Fruit fly (Drosophila melanogaster) whole organism, embryonic: ENCODE results near the gene CG14696.

Experiments used
- Blimp-1 ChIP-seq: fragments of 200-800 bp; sonication (Bioruptor generic); optimal IDR thresholded peaks from 3 replicates; lab custom pipeline; 2018; ENCODE audit warnings: missing biosample characterization, missing genetic modification characterization, mild to moderate bottlenecking, moderate library complexity, missing genetic modification reagents
- CG10979 ChIP-seq: fragments of 200-800 bp; sonication (Bioruptor generic); optimal IDR thresholded peaks from 2 replicates; lab custom pipeline; 2018; ENCODE audit warnings: missing biosample characterization, mild to moderate bottlenecking, missing genetic modification characterization, moderate library complexity
- CG11695 ChIP-seq: fragments of 200-800 bp; sonication (Bioruptor generic); IDR thresholded peaks from 3 replicates; pipeline ENCODE4 v1.3.6; 2022; ENCODE audit warnings: missing biosample characterization, missing genetic modification characterization
- CG13775 ChIP-seq: fragments of 200-800 bp; sonication (Bioruptor generic); optimal IDR thresholded peaks from 3 replicates; lab custom pipeline; 2017; ENCODE audit warnings: missing biosample characterization, mild to moderate bottlenecking, missing genetic modification characterization
- CG14667 ChIP-seq: fragments of 200-800 bp; sonication (Bioruptor generic); IDR thresholded peaks from 2 replicates; pipeline ENCODE4 v1.3.6; 2022; ENCODE audit warnings: missing biosample characterization, missing genetic modification characterization
- CG15269 ChIP-seq: fragments of 200-800 bp; sonication (Bioruptor generic); optimal IDR thresholded peaks from 2 replicates; lab custom pipeline; 2018; ENCODE audit warnings: missing biosample characterization, mild to moderate bottlenecking, missing genetic modification characterization, moderate library complexity
- CG15479 ChIP-seq: fragments of 200-800 bp; sonication (Bioruptor generic); optimal IDR thresholded peaks from 3 replicates; lab custom pipeline; 2019; ENCODE audit warnings: missing biosample characterization, mild to moderate bottlenecking, missing genetic modification characterization, moderate library complexity
- CG1647 ChIP-seq: fragments of 200-800 bp; sonication (Bioruptor generic); optimal IDR thresholded peaks from 3 replicates; lab custom pipeline; 2016; ENCODE audit warnings: missing biosample characterization, missing genetic modification characterization
- CG18262 ChIP-seq: fragments of 200-800 bp; optimal IDR thresholded peaks from 3 replicates; lab custom pipeline; 2019; ENCODE audit warnings: missing biosample characterization, mild to moderate bottlenecking, missing genetic modification characterization, moderate library complexity
- CG3838 ChIP-seq: fragments of 200-800 bp; sonication (Bioruptor generic); optimal IDR thresholded peaks from 3 replicates; lab custom pipeline; 2016; ENCODE audit warnings: missing biosample characterization, missing genetic modification characterization
- CG4617 ChIP-seq: fragments of 200-800 bp; sonication (Bioruptor generic); optimal IDR thresholded peaks from 3 replicates; lab custom pipeline; 2016; ENCODE audit warnings: missing biosample characterization, missing genetic modification characterization, borderline replicate concordance
- CG4707 ChIP-seq: fragments of 200-800 bp; sonication (Bioruptor generic); optimal IDR thresholded peaks from 2 replicates; lab custom pipeline; 2018; ENCODE audit warnings: missing biosample characterization, mild to moderate bottlenecking, missing genetic modification characterization, moderate library complexity
- CG5180 ChIP-seq: fragments of 200-800 bp; sonication (Bioruptor generic); optimal IDR thresholded peaks from 3 replicates; lab custom pipeline; 2017; ENCODE audit warnings: missing biosample characterization, missing genetic modification characterization, mild to moderate bottlenecking, moderate library complexity, missing genetic modification reagents
- CG5953 ChIP-seq: fragments of 200-800 bp; sonication (Bioruptor generic); IDR thresholded peaks from 2 replicates; pipeline ENCODE4 v1.3.6; 2022; ENCODE audit warnings: missing biosample characterization, missing genetic modification characterization
- CG6254 ChIP-seq: fragments of 200-800 bp; sonication (Bioruptor generic); optimal IDR thresholded peaks from 3 replicates; lab custom pipeline; 2017; ENCODE audit warnings: mild to moderate bottlenecking, missing biosample characterization, missing genetic modification reagents, missing genetic modification characterization
- CG6765 ChIP-seq: fragments of 200-800 bp; sonication (Bioruptor generic); optimal IDR thresholded peaks from 3 replicates; lab custom pipeline; 2017; ENCODE audit warnings: missing biosample characterization, mild to moderate bottlenecking, missing genetic modification characterization
- CG7745 ChIP-seq: fragments of 200-800 bp; sonication (Bioruptor generic); optimal IDR thresholded peaks from 2 replicates; lab custom pipeline; 2018; ENCODE audit warnings: missing biosample characterization, mild to moderate bottlenecking, missing genetic modification characterization, moderate library complexity
- CG7987 ChIP-seq: fragments of 200-800 bp; sonication (Bioruptor generic); optimal IDR thresholded peaks from 2 replicates; lab custom pipeline; 2018; ENCODE audit warnings: missing biosample characterization, mild to moderate bottlenecking, missing genetic modification characterization, moderate library complexity
- CG9727 ChIP-seq: fragments of 200-800 bp; sonication (Bioruptor generic); optimal IDR thresholded peaks from 3 replicates; lab custom pipeline; 2017; ENCODE audit warnings: missing biosample characterization, mild to moderate bottlenecking, missing genetic modification characterization
- ERR ChIP-seq: fragments of 200-800 bp; sonication (Bioruptor generic); optimal IDR thresholded peaks from 2 replicates; lab custom pipeline; 2016; ENCODE audit warnings: missing biosample characterization, missing genetic modification characterization
- Ets97D ChIP-seq: fragments of 200-800 bp; sonication (Bioruptor generic); optimal IDR thresholded peaks from 3 replicates; lab custom pipeline; 2016; ENCODE audit warnings: missing biosample characterization, missing genetic modification characterization
- Fer2 ChIP-seq: fragments of 200-800 bp; sonication (Bioruptor generic); optimal IDR thresholded peaks from 2 replicates; lab custom pipeline; 2018; ENCODE audit warnings: missing biosample characterization, mild to moderate bottlenecking, missing genetic modification characterization, moderate library complexity
- HLH3B ChIP-seq: fragments of 200-800 bp; sonication (Bioruptor generic); IDR thresholded peaks from 2 replicates; pipeline ENCODE4 v1.3.6; 2022; ENCODE audit warnings: missing biosample characterization, missing genetic modification characterization
- HLH4C ChIP-seq: fragments of 200-800 bp; sonication (Bioruptor generic); IDR thresholded peaks from 3 replicates; pipeline ENCODE4 v1.3.6; 2022; ENCODE audit warnings: missing biosample characterization, missing genetic modification characterization; ENCODE audit not compliant: partially characterized antibody
- Hand ChIP-seq: fragments of 200-800 bp; sonication (Bioruptor generic); optimal IDR thresholded peaks from 2 replicates; lab custom pipeline; 2017; ENCODE audit warnings: mild to moderate bottlenecking, missing biosample characterization, missing genetic modification reagents, missing genetic modification characterization
- Hr51 ChIP-seq, 2 experiments: fragments of 200-800 bp; sonication (Bioruptor generic); optimal IDR thresholded peaks; 2 replicates in 1 of 2; 3 replicates in 1 of 2; lab custom pipeline; 2016 to 2018; ENCODE audit warnings: missing biosample characterization in 2 of 2, missing genetic modification characterization in 2 of 2, mild to moderate bottlenecking in 1 of 2, moderate library complexity in 1 of 2
- Myb ChIP-seq: fragments of 200-800 bp; sonication (Bioruptor generic); optimal IDR thresholded peaks from 2 replicates; lab custom pipeline; 2016; ENCODE audit warnings: missing biosample characterization, missing genetic modification characterization
- Poxn ChIP-seq: fragments of 200-800 bp; sonication (Bioruptor generic); IDR thresholded peaks from 2 replicates; pipeline ENCODE4 v1.3.6; 2022; ENCODE audit warnings: missing biosample characterization, missing genetic modification characterization
- Side ChIP-seq: fragments of 200-800 bp; sonication (Bioruptor generic); optimal IDR thresholded peaks from 2 replicates; lab custom pipeline; 2016; ENCODE audit warnings: missing biosample characterization, missing genetic modification characterization
- Sry-δ ChIP-seq: fragments of 200-800 bp; sonication (Bioruptor generic); optimal IDR thresholded peaks from 2 replicates; lab custom pipeline; 2016; ENCODE audit warnings: missing biosample characterization, missing genetic modification characterization
- Usf ChIP-seq: fragments of 200-800 bp; sonication (Bioruptor generic); optimal IDR thresholded peaks from 2 replicates; lab custom pipeline; 2017; ENCODE audit warnings: missing genotype, missing biosample characterization, missing genetic modification characterization
- corto ChIP-seq: fragments of 200-800 bp; sonication (Bioruptor generic); optimal IDR thresholded peaks from 2 replicates; lab custom pipeline; 2016; ENCODE audit warnings: missing biosample characterization, mild to moderate bottlenecking, missing genetic modification characterization, moderate library complexity
- dpn ChIP-seq, 2 experiments: fragments of 200-800 bp; sonication (Bioruptor generic); optimal IDR thresholded peaks; 3 replicates each; lab custom pipeline; 2016; ENCODE audit warnings: missing biosample characterization in 2 of 2, missing genetic modification characterization in 2 of 2
- exex ChIP-seq: fragments of 200-800 bp; sonication (Bioruptor generic); optimal IDR thresholded peaks from 4 replicates; lab custom pipeline; 2018; ENCODE audit warnings: missing biosample characterization, mild to moderate bottlenecking, missing genetic modification characterization, moderate library complexity
- eyg ChIP-seq: fragments of 200-800 bp; sonication (Bioruptor generic); optimal IDR thresholded peaks from 3 replicates; lab custom pipeline; 2016; ENCODE audit warnings: missing biosample characterization, missing genetic modification characterization
- gsb-n ChIP-seq: fragments of 200-800 bp; sonication (Bioruptor generic); optimal IDR thresholded peaks from 3 replicates; lab custom pipeline; 2018; ENCODE audit warnings: missing biosample characterization, mild to moderate bottlenecking, missing genetic modification characterization
- ind ChIP-seq: fragments of 200-800 bp; sonication (Bioruptor generic); optimal IDR thresholded peaks from 3 replicates; lab custom pipeline; 2016; ENCODE audit warnings: missing biosample characterization, missing genetic modification characterization
- jing ChIP-seq: fragments of 200-800 bp; sonication (Bioruptor generic); optimal IDR thresholded peaks from 2 replicates; lab custom pipeline; 2018; ENCODE audit warnings: missing biosample characterization, mild to moderate bottlenecking, missing genetic modification characterization
- lab ChIP-seq: fragments of 200-800 bp; sonication (Bioruptor generic); optimal IDR thresholded peaks from 3 replicates; lab custom pipeline; 2017; ENCODE audit warnings: missing biosample characterization, missing genetic modification characterization, mild to moderate bottlenecking, moderate library complexity, missing genetic modification reagents
- rib ChIP-seq: fragments of 200-800 bp; sonication (Bioruptor generic); IDR thresholded peaks from 2 replicates; pipeline ENCODE4 v1.3.6; 2022; ENCODE audit warnings: missing biosample characterization, missing genetic modification characterization
- row ChIP-seq: fragments of 200-800 bp; sonication (Bioruptor generic); IDR thresholded peaks from 3 replicates; pipeline ENCODE4 v1.3.6; 2022; ENCODE audit warnings: missing biosample characterization, missing genetic modification characterization
- sisA ChIP-seq: fragments of 200-800 bp; sonication (Bioruptor generic); IDR thresholded peaks from 2 replicates; pipeline ENCODE4 v1.3.6; 2022; ENCODE audit warnings: missing biosample characterization, missing genetic modification characterization
- trh ChIP-seq: fragments of 200-800 bp; sonication (Bioruptor generic); optimal IDR thresholded peaks from 2 replicates; lab custom pipeline; 2016; ENCODE audit warnings: missing biosample characterization, missing genetic modification characterization
- ttk ChIP-seq: fragments of 200-800 bp; sonication (Bioruptor generic); IDR thresholded peaks from 2 replicates; pipeline ENCODE4 v2.1.2; 2022; ENCODE audit warnings: missing biosample characterization, missing genetic modification characterization
- unpg ChIP-seq: fragments of 200-800 bp; sonication (Bioruptor generic); optimal IDR thresholded peaks from 3 replicates; lab custom pipeline; 2018; ENCODE audit warnings: missing biosample characterization, mild to moderate bottlenecking, missing genetic modification characterization, moderate library complexity
- vvl ChIP-seq: fragments of 200-800 bp; sonication (Bioruptor generic); IDR thresholded peaks from 2 replicates; pipeline ENCODE4 v1.3.6; 2022; ENCODE audit warnings: missing biosample characterization, missing genetic modification characterization
- wdn ChIP-seq: fragments of 200-800 bp; sonication (Bioruptor generic); IDR thresholded peaks from 2 replicates; pipeline ENCODE4 v1.3.6; 2022; ENCODE audit warnings: missing biosample characterization, missing genetic modification characterization
- yki ChIP-seq: fragments of >200 bp; optimal IDR thresholded peaks from 3 replicates; lab custom pipeline; 2018
- z ChIP-seq: fragments of 200-800 bp; sonication (Bioruptor generic); IDR thresholded peaks from 3 replicates; pipeline ENCODE4 v1.3.6; 2022; ENCODE audit warnings: missing biosample characterization, missing genetic modification characterization
- zen ChIP-seq: fragments of 200-800 bp; sonication (Bioruptor generic); optimal IDR thresholded peaks from 3 replicates; lab custom pipeline; 2018; ENCODE audit warnings: missing biosample characterization, mild to moderate bottlenecking, missing genetic modification characterization, moderate library complexity

The CG14696 gene

dm6 chr3R:10881824-10882559, 2.8 kb downstream of the CG14696 start, which contains the start of gene Tpc1 (continued):
- TF ChIP-seq CG10979 (tag; lab: Kevin White, UChicago), result no peak
- no peak for TF ChIP-seq CG7987 (GFP tag; lab: Kevin White, UChicago)
- peak; percentile 39 for TF ChIP-seq Myb (GFP tag; lab: Kevin White, UChicago)
- TF ChIP-seq CG6254 (GFP tag; lab: Kevin White, UChicago), result no peak
- TF ChIP-seq CG14667 (GFP tag; lab: Robert Waterston, UW), result no peak
- TF ChIP-seq gsb-n (tag; lab: Kevin White, UChicago), result no peak
- no peak for TF ChIP-seq CG11695 (GFP tag; lab: Robert Waterston, UW)
- no peak for TF ChIP-seq rib (GFP tag; lab: Robert Waterston, UW)
- TF ChIP-seq Ets97D (GFP tag; lab: Kevin White, UChicago), result peak; percentile 51
- TF ChIP-seq unpg (GFP tag; lab: Kevin White, UChicago), result peak; percentile 19
- peak; percentile 3 to 13 for TF ChIP-seq Hr51 (GFP tag; optimal IDR thresholded peaks at IDR 0.05; lab: Kevin White, UChicago)
- TF ChIP-seq Usf, result no peak
- TF ChIP-seq wdn, result no peak
- no peak for TF ChIP-seq trh
- TF ChIP-seq Hand (GFP tag; lab: Kevin White, UChicago), result no peak
- TF ChIP-seq CG9727 (GFP tag; lab: Kevin White, UChicago), result no peak
- TF ChIP-seq CG1647 (GFP tag; lab: Kevin White, UChicago), result peak; percentile 9
- peak; percentile 60 for TF ChIP-seq CG13775 (GFP tag; lab: Kevin White, UChicago)
- peak; percentile 39 for TF ChIP-seq eyg (GFP tag; lab: Kevin White, UChicago)
- no peak for TF ChIP-seq z (GFP tag; lab: Robert Waterston, UW)
- no peak for TF ChIP-seq CG5953 (GFP tag; lab: Robert Waterston, UW)
- TF ChIP-seq CG4707 (GFP tag; lab: Kevin White, UChicago), result no peak
- peak; percentile 88 for TF ChIP-seq Sry-δ (GFP tag; lab: Kevin White, UChicago)
- TF ChIP-seq jing, result no peak
- peak; percentile 16 for TF ChIP-seq exex (tag; lab: Kevin White, UChicago)
- TF ChIP-seq CG15269 (tag; lab: Kevin White, UChicago), result peak; percentile 2
- no peak for TF ChIP-seq Poxn (GFP tag; lab: Robert Waterston, UW)
- TF ChIP-seq CG5180 (GFP tag; lab: Kevin White, UChicago), result peak; percentile 94
- peak; percentile 18 for TF ChIP-seq Side (GFP tag; lab: Kevin White, UChicago)
- TF ChIP-seq CG15479 (GFP tag; lab: Kevin White, UChicago), result no peak
- no peak for TF ChIP-seq vvl (GFP tag; lab: Robert Waterston, UW)
- TF ChIP-seq ERR (GFP tag; lab: Kevin White, UChicago), result no peak
- TF ChIP-seq CG6765 (GFP tag; lab: Kevin White, UChicago), result no peak
- no peak for TF ChIP-seq Fer2 (tag; lab: Kevin White, UChicago)
- TF ChIP-seq CG4617 (GFP tag; lab: Kevin White, UChicago), result no peak
- TF ChIP-seq dpn (GFP tag; optimal IDR thresholded peaks at IDR 0.05; lab: Kevin White, UChicago), result peak; percentile 16 to 44
- TF ChIP-seq CG7745 (tag; lab: Kevin White, UChicago), result no peak
- TF ChIP-seq CG18262 (tag; lab: Kevin White, UChicago), result peak; percentile 0
- TF ChIP-seq sisA (GFP tag; lab: Robert Waterston, UW), result no peak; the same call in 1 of the 2 replicates
- no peak for TF ChIP-seq yki (lab: Kevin White, UChicago)
- TF ChIP-seq Blimp-1 (GFP tag; lab: Kevin White, UChicago), result peak; percentile 83
- TF ChIP-seq lab (GFP tag; lab: Kevin White, UChicago), result peak; percentile 24
- TF ChIP-seq CG3838 (GFP tag; lab: Kevin White, UChicago), result no peak
- TF ChIP-seq row, result peak; percentile 93
- TF ChIP-seq HLH4C (GFP tag; lab: Robert Waterston, UW), result peak; percentile 77
- TF ChIP-seq corto, result no peak
- no peak for TF ChIP-seq ttk
- peak; percentile 48 for TF ChIP-seq zen
- TF ChIP-seq HLH3B (GFP tag; lab: Robert Waterston, UW), result no peak
- TF ChIP-seq ind (GFP tag; lab: Kevin White, UChicago), result peak; percentile 14
